Worm (Caenorhabditis elegans): Measurements from ENCODE around the gene ZK1098.12.

ce11 chrIII:9559381-9559881 lies 14.5 kb downstream of the ZK1098.12 start, which contains the start of gene C48B4.7:
- TF ChIP-seq unc-39 (tag; optimal IDR thresholded peaks at IDR 0.05), result no peak
- no peak for TF ChIP-seq sptf-1 (tag; optimal IDR thresholded peaks at IDR 0.05)
- TF ChIP-seq ztf-11 (tag; optimal IDR thresholded peaks at IDR 0.05), result no peak
- no peak for TF ChIP-seq unc-62 (GFP tag; optimal IDR thresholded peaks at IDR 0.05)
- TF ChIP-seq blmp-1 (tag; optimal IDR thresholded peaks at IDR 0.05), result no peak
- no peak for TF ChIP-seq nhr-237 (tag; optimal IDR thresholded peaks at IDR 0.05)

Measured in whole organism, mixed stage, embryonic.